Fruit fly (Drosophila melanogaster) whole organism, wandering third instar larva: Measurements from ENCODE around the gene CG12009.

Experiments used
- Abd-B ChIP-seq: fragments of >200 bp; optimal IDR thresholded peaks from 2 replicates; lab custom pipeline; 2017; ENCODE audit warnings: missing biosample characterization, missing genetic modification characterization
- CrebA ChIP-seq: fragments of 200-800 bp; sonication (Bioruptor generic); optimal IDR thresholded peaks from 2 replicates; lab custom pipeline; 2016; ENCODE audit warnings: missing biosample characterization, mild to moderate bottlenecking, missing genetic modification characterization, borderline replicate concordance
- Dfd ChIP-seq: fragments of >200 bp; optimal IDR thresholded peaks from 2 replicates; lab custom pipeline; 2017; ENCODE audit warnings: missing biosample characterization, missing genetic modification characterization
- br ChIP-seq: fragments of 200-800 bp; sonication (Bioruptor generic); optimal IDR thresholded peaks from 2 replicates; lab custom pipeline; 2016; ENCODE audit warnings: missing biosample characterization, missing genetic modification characterization
- jim ChIP-seq: fragments of 175-275, 200-325 bp; sonication (Bioruptor generic); optimal IDR thresholded peaks from 2 replicates; lab custom pipeline; 2016; ENCODE audit warnings: missing biosample characterization, mild to moderate bottlenecking, missing genetic modification characterization
- lola ChIP-seq: fragments of >200 bp; optimal IDR thresholded peaks from 2 replicates; lab custom pipeline; 2017; ENCODE audit warnings: missing biosample characterization, missing genetic modification characterization
- pan ChIP-seq: fragments of >200 bp; optimal IDR thresholded peaks from 2 replicates; lab custom pipeline; 2017
- usp ChIP-seq: fragments of >200 bp; optimal IDR thresholded peaks from 2 replicates; lab custom pipeline; 2017; ENCODE audit warnings: missing biosample characterization, missing genetic modification characterization

- TF ChIP-seq br (GFP tag; lab: Kevin White, UChicago) = no peak
- no peak for TF ChIP-seq CrebA (GFP tag; lab: Kevin White, UChicago)
- TF ChIP-seq jim (GFP tag; lab: Kevin White, UChicago) = no peak
- no peak for TF ChIP-seq Abd-B (GFP tag; lab: Kevin White, UChicago)
- TF ChIP-seq usp (GFP tag; lab: Kevin White, UChicago) = no peak
- TF ChIP-seq lola (GFP tag; lab: Kevin White, UChicago) = no peak
- TF ChIP-seq pan = no peak
- TF ChIP-seq Dfd (GFP tag; lab: Kevin White, UChicago) = no peak
These were observed 25.0 kb upstream of the CG12009 start for dm6 chr3L:3266306-3266705.
